ENCODE assay signal across 1 fruit fly cellular context in genomic region chr3L:10854026-10854425, dm6.
TF ChIP-seq lines count a peak whose summit lies in the region.

No protein-coding gene starts in this region.

TF ChIP-seq in whole organism, embryonic, 481 proteins besides CTCF, POLR2A, EP300 and RAD21 (continued from another document):
- TF ChIP-seq CG15479 (GFP tag; optimal IDR thresholded peaks at IDR 0.05; lab: Kevin White, UChicago) (peak; percentile 7), lmd (GFP tag; IDR thresholded peaks at IDR 0.05; lab: Robert Waterston, UW) (0 out of 2 replicates have a peak, but pooled peaks have one; percentile 11), cad (GFP tag; optimal IDR thresholded peaks at IDR 0.05; lab: Kevin White, UChicago) (no peak), CG13123 (GFP tag; optimal IDR thresholded peaks at IDR 0.05; lab: Kevin White, UChicago) (no peak), CG2116 (GFP tag; optimal IDR thresholded peaks at IDR 0.05; lab: Kevin White, UChicago) (no peak), vvl (GFP tag; IDR thresholded peaks at IDR 0.05; lab: Robert Waterston, UW) (0 out of 2 replicates have a peak, but pooled peaks have one; percentile 17), CG4360 (GFP tag; IDR thresholded peaks at IDR 0.05; lab: Robert Waterston, UW) (peak; percentile 87), Lpt (GFP tag; optimal IDR thresholded peaks at IDR 0.05; lab: Kevin White, UChicago) (no peak), nau (GFP tag; optimal IDR thresholded peaks at IDR 0.05; lab: Kevin White, UChicago) (no peak)
TF ChIP-seq in whole organism, embryonic: peak in this region for 15.
